Worm (Caenorhabditis elegans) whole organism, L4 larva: ENCODE data around the gene F21D5.5.
"Not testable (repeated sequence)": the region's sequence is repeated elsewhere in the genome, so short reads cannot be mapped to it uniquely, and the experiment has no call there.

Experiments
- F37D6.2 ChIP-seq: sonication (generic microtip); optimal IDR thresholded peaks from 2 replicates; lab custom pipeline; 2016; ENCODE audit warnings: mild to moderate bottlenecking, missing genetic modification characterization, missing compliant biosample characterization
- T20F7.1 ChIP-seq: fragments of 200-800 bp; sonication (Bioruptor generic); optimal IDR thresholded peaks from 2 replicates; lab custom pipeline; 2018; ENCODE audit warnings: mild to moderate bottlenecking, missing genetic modification characterization, missing compliant biosample characterization
- Y105C5A.15 ChIP-seq: fragments of 200-800 bp; sonication (Bioruptor generic); IDR thresholded peaks from 2 replicates; pipeline ENCODE4 v1.3.6; 2022; ENCODE audit warnings: missing genetic modification characterization, missing compliant biosample characterization
- Y75B8A.6 ChIP-seq: fragments of 200-800 bp; sonication (Bioruptor generic); IDR thresholded peaks from 2 replicates; pipeline ENCODE4 v1.3.6; 2022; ENCODE audit warnings: missing genetic modification reagents, missing genetic modification characterization, missing compliant biosample characterization
- ZK337.2 ChIP-seq: fragments of 200-800 bp; sonication (Bioruptor generic); IDR thresholded peaks from 2 replicates; pipeline ENCODE4 v1.3.6; 2022; ENCODE audit warnings: missing genetic modification reagents, missing genetic modification characterization, missing compliant biosample characterization
- aha-1 ChIP-seq: fragments of 150-350 bp; peaks from one replicate; lab custom pipeline; 2014; ENCODE audit warnings: missing biosample characterization, missing genetic modification characterization
- aly-2 ChIP-seq: sonication (generic microtip); optimal IDR thresholded peaks from 2 replicates; lab custom pipeline; 2018; ENCODE audit warnings: missing biosample characterization, missing genetic modification characterization
- attf-4 ChIP-seq: sonication (generic microtip); optimal IDR thresholded peaks from 3 replicates; lab custom pipeline; 2017; ENCODE audit warnings: missing biosample characterization, missing genetic modification characterization
- ceh-44 ChIP-seq: fragments of 200-800 bp; sonication (Bioruptor generic); IDR thresholded peaks from 2 replicates; pipeline ENCODE4 v1.3.6; 2022; ENCODE audit warnings: missing genetic modification reagents, missing genetic modification characterization, missing compliant biosample characterization
- ces-1 ChIP-seq: fragments of 150-350 bp; sonication (generic microtip); optimal IDR thresholded peaks from 4 replicates; lab custom pipeline; 2014; ENCODE audit warnings: missing biosample characterization, missing genetic modification reagents, missing genetic modification characterization
- daf-12 ChIP-seq: fragments of 150-350 bp; optimal IDR thresholded peaks from 2 replicates; lab custom pipeline; 2014; ENCODE audit warnings: missing biosample characterization, missing genetic modification reagents, missing genetic modification characterization
- daf-8 ChIP-seq: fragments of 200-800 bp; sonication (Bioruptor generic); IDR thresholded peaks from 2 replicates; pipeline ENCODE4 v1.3.6; 2022; ENCODE audit warnings: missing genetic modification characterization, missing compliant biosample characterization
- dpl-1 ChIP-seq: fragments of 150-350 bp; optimal IDR thresholded peaks from 2 replicates; lab custom pipeline; 2014; ENCODE audit warnings: missing biosample characterization, missing genetic modification reagents, missing genetic modification characterization
- duxl-1 ChIP-seq: sonication (generic microtip); optimal IDR thresholded peaks from 2 replicates; lab custom pipeline; 2016; ENCODE audit warnings: mild to moderate bottlenecking, missing genetic modification characterization, moderate library complexity, missing compliant biosample characterization; ENCODE audit not compliant: poor library complexity
- hlh-11 ChIP-seq: fragments of 200-800 bp; sonication (Bioruptor generic); optimal IDR thresholded peaks from 2 replicates; lab custom pipeline; 2018; ENCODE audit warnings: mild to moderate bottlenecking, missing genetic modification characterization, missing compliant biosample characterization
- lim-7 ChIP-seq: fragments of 200-800 bp; sonication (Bioruptor generic); IDR thresholded peaks from 2 replicates; pipeline ENCODE4 v1.3.6; 2022; ENCODE audit warnings: missing genetic modification characterization, missing compliant biosample characterization
- lin-29 ChIP-seq: fragments of 200-800 bp; sonication (Bioruptor generic); IDR thresholded peaks from 2 replicates; pipeline ENCODE4 v1.3.6; 2022; ENCODE audit warnings: missing genetic modification reagents, missing genetic modification characterization, missing compliant biosample characterization
- lsy-2 ChIP-seq, 2 experiments: fragments of 150-350 bp in 1 of 2; sonication (generic microtip) in 1 of 2; optimal IDR thresholded peaks; 2 replicates each; lab custom pipeline; 2014 to 2017; ENCODE audit warnings: missing biosample characterization in 2 of 2, missing genetic modification characterization in 2 of 2
- madf-5 ChIP-seq, 2 experiments: fragments of 200-800 bp; sonication (Bioruptor generic); IDR thresholded peaks; 2 replicates each; pipeline ENCODE4 v1.3.6; 2022; ENCODE audit warnings: missing compliant biosample characterization in 2 of 2, missing genetic modification characterization in 2 of 2
- mep-1 ChIP-seq: fragments of 150-350 bp; sonication (generic microtip); optimal IDR thresholded peaks from 3 replicates; lab custom pipeline; 2014; ENCODE audit warnings: missing biosample characterization, missing genetic modification characterization
- nhr-11 ChIP-seq: fragments of 150-350 bp; optimal IDR thresholded peaks from 2 replicates; lab custom pipeline; 2014; ENCODE audit warnings: missing biosample characterization, missing genetic modification characterization
- nhr-77 ChIP-seq: fragments of 150-350 bp; optimal IDR thresholded peaks from 2 replicates; lab custom pipeline; 2014; ENCODE audit warnings: missing biosample characterization, missing genetic modification characterization
- pha-4 ChIP-seq, 2 experiments: fragments of 150-350 bp in 1 of 2; fragments of 200-800 bp in 1 of 2; sonication (Bioruptor generic) in 1 of 2; IDR thresholded peaks in 1 of 2; optimal IDR thresholded peaks in 1 of 2; 2 replicates each; pipeline versions ENCODE4 v1.3.6 to Lab custom; 2014 to 2022; ENCODE audit warnings: missing genetic modification characterization in 2 of 2, missing genetic modification reagents in 2 of 2, missing biosample characterization in 1 of 2, missing compliant biosample characterization in 1 of 2
- snpc-4 ChIP-seq: fragments of 150-350 bp; optimal IDR thresholded peaks from 2 replicates; lab custom pipeline; 2014; ENCODE audit warnings: missing biosample characterization, missing genetic modification characterization
- tag-97 ChIP-seq: fragments of 200-800 bp; sonication (Bioruptor generic); IDR thresholded peaks from 2 replicates; pipeline ENCODE4 v1.3.6; 2022; ENCODE audit warnings: missing genetic modification characterization, missing compliant biosample characterization
- tra-1 ChIP-seq: fragments of 200-800 bp; sonication (Bioruptor generic); IDR thresholded peaks from 2 replicates; pipeline ENCODE4 v1.3.6; 2022; ENCODE audit warnings: missing genetic modification reagents, missing genetic modification characterization, missing compliant biosample characterization
- unc-130 ChIP-seq: sonication (generic microtip); optimal IDR thresholded peaks from 2 replicates; lab custom pipeline; 2016; ENCODE audit warnings: missing genetic modification reagents, missing genetic modification characterization, missing compliant biosample characterization
- unc-62 ChIP-seq, 3 experiments: fragments of 150-350 bp in 1 of 3; sonication (generic microtip); optimal IDR thresholded peaks in 2 of 3; peaks in 1 of 3; 1 replicate in 1 of 3; 2 replicates in 2 of 3; lab custom pipeline; 2014 to 2017; ENCODE audit warnings: missing biosample characterization in 3 of 3, missing genetic modification characterization in 3 of 3, missing genetic modification reagents in 3 of 3, missing genotype in 1 of 3
- zfp-3 ChIP-seq: fragments of 200-800 bp; sonication (Bioruptor generic); conservative IDR thresholded peaks from 2 replicates; pipeline ENCODE4 v1.3.6; 2022; ENCODE audit warnings: missing genetic modification reagents, missing genetic modification characterization, missing compliant biosample characterization
- zip-11 ChIP-seq: fragments of 200-800 bp; sonication (Bioruptor generic); IDR thresholded peaks from 2 replicates; pipeline ENCODE4 v1.3.6; 2022; ENCODE audit warnings: missing genetic modification characterization, missing compliant biosample characterization

The F21D5.5 gene

DNA sequence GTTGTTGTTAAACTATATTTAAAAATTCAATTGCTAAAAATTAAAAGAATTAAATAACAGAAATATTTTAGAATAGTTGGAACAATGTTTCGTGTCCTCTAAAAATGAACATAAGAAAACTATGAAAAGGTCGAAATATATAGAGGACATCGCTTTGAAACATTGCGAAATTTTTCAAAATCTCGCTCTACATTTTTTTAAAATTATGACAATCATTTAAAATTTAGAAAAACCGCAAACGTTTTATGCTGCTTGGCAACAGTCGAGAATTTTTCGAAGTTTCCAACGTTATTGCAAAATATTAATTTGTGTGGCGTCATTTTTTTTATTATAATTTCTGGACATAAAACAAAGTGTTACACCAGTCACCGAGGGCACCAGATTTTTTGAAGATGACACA, 24.2 kb downstream of the F21D5.5 start, which contains the start of the genes parg-2 and ipla-5:
TSS of gene parg-2 (minus strand) at position 101 of the 400 bp plus-strand sequence.
TSS of gene ipla-5 (plus strand) at position 216 of the 400 bp plus-strand sequence.
- TF ChIP-seq daf-8 (GFP tag; lab: Robert Waterston, UW); hlh-11 (tag; lab: Kevin White, UChicago); Y105C5A.15 (GFP tag; lab: Robert Waterston, UW): not testable (repeated sequence)
- TF ChIP-seq, all 104 proteins: peak for 0; not testable (repeated sequence) for 104

DNA sequence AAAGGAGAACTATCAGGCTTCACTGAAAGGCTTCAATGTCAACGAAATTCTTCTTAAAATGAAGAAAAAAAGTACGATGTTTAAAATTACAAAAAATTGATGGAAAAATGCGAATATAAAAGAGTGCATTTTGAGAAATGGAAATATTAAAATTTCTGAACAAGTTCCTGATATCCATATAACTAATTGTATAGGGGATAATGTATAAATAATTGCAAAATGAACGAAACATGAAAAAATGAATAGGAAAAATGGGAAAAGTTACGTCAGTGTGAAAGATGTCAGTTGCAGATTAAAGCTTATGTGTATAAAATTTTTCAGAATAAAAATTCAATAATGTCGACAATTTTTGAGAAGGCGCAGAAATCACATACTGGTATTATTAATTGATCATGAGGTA, 31.1 kb downstream of the F21D5.5 start:
- no peak for TF ChIP-seq mep-1 (tag; lab: Kevin White, UChicago)
- no peak for TF ChIP-seq madf-5 (GFP tag; IDR thresholded peaks at IDR 0.05; lab: Robert Waterston, UW)
- no peak for TF ChIP-seq tag-97 (GFP tag; lab: Robert Waterston, UW)
- TF ChIP-seq daf-8 (GFP tag; lab: Robert Waterston, UW) = no peak
- peak in 1 of 2 experiments; percentile 93 for TF ChIP-seq unc-62 (GFP tag; optimal IDR thresholded peaks at IDR 0.05 in 1 of 2; lab: Kevin White, UChicago)
- no peak for TF ChIP-seq unc-62 (tag; optimal IDR thresholded peaks at IDR 0.05; lab: Kevin White, UChicago)
- no peak for TF ChIP-seq Y75B8A.6 (GFP tag; lab: Robert Waterston, UW)
- no peak for TF ChIP-seq aha-1 (tag; lab: Kevin White, UChicago)
- no peak for TF ChIP-seq hlh-11 (tag; lab: Kevin White, UChicago)

DNA sequence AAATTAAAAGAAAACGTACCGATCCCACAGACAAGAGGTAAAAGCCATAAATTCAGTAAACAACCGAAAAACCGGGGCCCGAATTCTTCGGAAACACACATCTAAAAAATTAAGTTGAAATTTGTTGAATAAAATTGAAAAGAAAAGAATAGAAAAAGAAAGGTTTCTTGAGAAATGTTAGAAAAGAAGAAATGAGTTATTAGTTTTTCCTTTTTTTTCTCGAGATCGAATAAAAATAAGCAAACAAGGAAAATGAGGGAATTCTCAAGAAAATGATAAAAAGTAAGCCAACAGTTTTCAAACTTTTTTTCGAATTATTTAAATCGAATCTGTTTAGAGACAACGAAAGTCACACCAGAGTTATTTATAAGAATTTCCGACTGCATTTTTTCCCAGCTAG, 33.7 kb downstream of the F21D5.5 start, which contains the start of gene H23L24.4:
TSS of gene H23L24.4 (minus strand) at position 101 of the 400 bp plus-strand sequence.
- TF ChIP-seq aha-1 (tag; lab: Kevin White, UChicago) (peak; percentile 72), Y75B8A.6 (GFP tag; lab: Robert Waterston, UW) (no peak)

DNA sequence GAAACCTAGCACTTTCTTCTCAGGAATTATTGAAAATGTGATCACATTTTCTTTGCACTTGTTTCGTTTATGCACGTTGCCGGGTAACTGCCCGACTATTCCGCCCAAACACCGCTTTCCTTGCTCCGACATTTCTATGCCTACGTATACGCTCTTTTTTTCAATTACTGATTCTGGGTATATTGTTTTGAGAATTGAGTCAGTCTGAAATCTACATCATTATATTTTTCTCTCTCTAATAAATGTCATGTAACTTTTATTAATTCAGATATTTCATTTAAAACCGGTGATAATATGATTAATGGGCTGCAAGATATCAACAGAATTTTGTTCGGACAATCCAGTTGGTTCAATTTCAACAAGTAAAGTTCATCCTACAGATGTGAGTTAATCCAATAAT, 41.8 kb downstream of the F21D5.5 start, which contains the start of gene ttll-11:
TSS of gene ttll-11 (plus strand) at position 301 of the 400 bp plus-strand sequence.
- TF ChIP-seq unc-62 (GFP tag; optimal IDR thresholded peaks at IDR 0.05 in 1 of 2; lab: Kevin White, UChicago) (peak in 1 of 2 experiments; percentile 21), unc-62 (tag; optimal IDR thresholded peaks at IDR 0.05; lab: Kevin White, UChicago) (no peak), snpc-4 (tag; lab: Kevin White, UChicago) (no peak), nhr-11 (tag; lab: Kevin White, UChicago) (peak; percentile 15)

DNA sequence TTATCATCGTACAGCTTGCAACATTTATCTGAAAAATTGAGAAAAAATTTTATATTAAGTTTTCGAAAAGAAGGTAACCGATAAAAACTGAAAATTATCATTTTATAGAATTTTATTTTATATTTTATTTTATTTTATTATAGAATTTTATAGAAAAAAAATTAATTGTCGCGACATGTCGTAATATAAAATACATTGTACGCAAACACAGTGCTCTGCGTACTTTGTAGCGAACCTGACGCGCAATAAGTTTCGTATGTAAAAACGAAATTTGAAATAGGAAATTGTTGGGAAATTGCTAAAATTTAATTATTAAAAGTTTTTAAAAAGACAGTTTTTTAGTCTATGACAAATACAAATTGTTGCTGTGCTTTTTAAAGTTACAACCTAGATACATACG, 47.7 kb downstream of the F21D5.5 start, which contains the start of the genes hst-1 and ints-6:
TSS of gene hst-1 (minus strand) at position 28 of the 400 bp plus-strand sequence.
TSS of gene ints-6 (plus strand) at position 260 of the 400 bp plus-strand sequence.
- TF ChIP-seq dpl-1 (GFP tag; lab: Kevin White, UChicago) = peak; percentile 58
- no peak for TF ChIP-seq F37D6.2
- no peak for TF ChIP-seq unc-130 (GFP tag; lab: Kevin White, UChicago)
- no peak for TF ChIP-seq ceh-44 (GFP tag; lab: Robert Waterston, UW)
- TF ChIP-seq duxl-1 (tag; lab: Kevin White, UChicago) = no peak
- TF ChIP-seq T20F7.1 = peak; percentile 59
- TF ChIP-seq zip-11 (GFP tag; lab: Robert Waterston, UW) = no peak
- TF ChIP-seq daf-12 = no peak
- no peak for TF ChIP-seq zfp-3 (GFP tag; lab: Robert Waterston, UW)
- no peak for TF ChIP-seq attf-4
- no peak for TF ChIP-seq nhr-77 (tag; lab: Kevin White, UChicago)
- TF ChIP-seq lim-7 = no peak
- no peak for TF ChIP-seq aha-1 (tag; lab: Kevin White, UChicago)
- TF ChIP-seq pha-4 (GFP tag; IDR thresholded peaks at IDR 0.05; lab: Robert Waterston, UW) = no peak
- TF ChIP-seq pha-4 (tag; optimal IDR thresholded peaks at IDR 0.05; lab: Kevin White, UChicago) = no peak
- TF ChIP-seq tra-1 (GFP tag; lab: Robert Waterston, UW) = no peak
- TF ChIP-seq ZK337.2 (GFP tag; lab: Robert Waterston, UW) = no peak
- no peak for TF ChIP-seq ces-1 (GFP tag; lab: Kevin White, UChicago)
- TF ChIP-seq aly-2 = no peak
- TF ChIP-seq lsy-2 (tag; optimal IDR thresholded peaks at IDR 0.05; lab: Kevin White, UChicago) = peak in 1 of 2 experiments; percentile 28
- TF ChIP-seq lin-29 (GFP tag; lab: Robert Waterston, UW) = no peak
